Worm (Caenorhabditis elegans) whole organism, late embryonic: Measurements from ENCODE around the gene C27D9.1.
A peak's percentile ranks its signal among the peaks of the same experiment; 100 is the strongest.

Experiments used
- C08G9.2 ChIP-seq: sonication (generic microtip); optimal IDR thresholded peaks from 2 replicates; lab custom pipeline; 2016; ENCODE audit warnings: mild to moderate bottlenecking, missing genetic modification characterization, moderate library complexity, missing compliant biosample characterization
- F13H6.1 ChIP-seq: sonication (generic microtip); optimal IDR thresholded peaks from 2 replicates; lab custom pipeline; 2016; ENCODE audit warnings: missing genetic modification characterization, missing compliant biosample characterization
- K02D7.2 ChIP-seq: sonication (generic microtip); optimal IDR thresholded peaks from 2 replicates; lab custom pipeline; 2017; ENCODE audit warnings: mild to moderate bottlenecking, missing genetic modification characterization, missing compliant biosample characterization
- K09A11.1 ChIP-seq: sonication (generic microtip); optimal IDR thresholded peaks from 2 replicates; lab custom pipeline; 2017; ENCODE audit warnings: antibody characterized with exemption, mild to moderate bottlenecking, missing genetic modification characterization, missing compliant biosample characterization; ENCODE audit not compliant: insufficient read depth
- T23F11.4 ChIP-seq: fragments of 200-800 bp; sonication (Bioruptor generic); optimal IDR thresholded peaks from 2 replicates; lab custom pipeline; 2018; ENCODE audit warnings: mild to moderate bottlenecking, missing genetic modification characterization, missing compliant biosample characterization
- Y22D7AL.16 ChIP-seq: sonication (generic microtip); optimal IDR thresholded peaks from 2 replicates; lab custom pipeline; 2016; ENCODE audit warnings: missing genetic modification characterization, missing compliant biosample characterization
- ahr-1 ChIP-seq: sonication (generic microtip); optimal IDR thresholded peaks from 2 replicates; lab custom pipeline; 2016; ENCODE audit warnings: missing genetic modification characterization, missing compliant biosample characterization
- ama-1 ChIP-seq: fragments of 150-350 bp; optimal IDR thresholded peaks from 2 replicates; lab custom pipeline; 2014
- ceh-18 ChIP-seq: sonication (generic microtip); optimal IDR thresholded peaks from 2 replicates; lab custom pipeline; 2016; ENCODE audit warnings: missing genetic modification characterization, missing compliant biosample characterization
- ceh-19 ChIP-seq: fragments of 200-800 bp; sonication (Bioruptor generic); optimal IDR thresholded peaks from 2 replicates; lab custom pipeline; 2018; ENCODE audit warnings: mild to moderate bottlenecking, missing genetic modification characterization, missing compliant biosample characterization
- ceh-2 ChIP-seq: sonication (generic microtip); optimal IDR thresholded peaks from 2 replicates; lab custom pipeline; 2016; ENCODE audit warnings: missing genotype, missing genetic modification characterization, missing compliant biosample characterization
- ceh-22 ChIP-seq: sonication (generic microtip); optimal IDR thresholded peaks from 2 replicates; lab custom pipeline; 2017; ENCODE audit warnings: missing biosample characterization, missing genetic modification characterization
- ceh-30 ChIP-seq: fragments of 150-350 bp; optimal IDR thresholded peaks from 2 replicates; lab custom pipeline; 2014; ENCODE audit warnings: missing biosample characterization, missing genetic modification characterization
- ceh-31 ChIP-seq: sonication (generic microtip); optimal IDR thresholded peaks from 2 replicates; lab custom pipeline; 2016; ENCODE audit warnings: missing genetic modification characterization, missing compliant biosample characterization
- ceh-34 ChIP-seq: sonication (generic microtip); optimal IDR thresholded peaks from 2 replicates; lab custom pipeline; 2016; ENCODE audit warnings: mild to moderate bottlenecking, missing genetic modification characterization, missing compliant biosample characterization
- ceh-45 ChIP-seq: fragments of 200-800 bp; sonication (Bioruptor generic); IDR thresholded peaks from 2 replicates; pipeline ENCODE4 v1.3.6; 2022; ENCODE audit warnings: missing genetic modification reagents, missing genetic modification characterization, missing compliant biosample characterization
- ceh-48 ChIP-seq: sonication (generic microtip); optimal IDR thresholded peaks from 2 replicates; lab custom pipeline; 2016; ENCODE audit warnings: missing genetic modification characterization, inconsistent platforms, missing compliant biosample characterization
- ceh-6 ChIP-seq: fragments of 200-800 bp; sonication (Bioruptor generic); optimal IDR thresholded peaks from 2 replicates; lab custom pipeline; 2018; ENCODE audit warnings: mild to moderate bottlenecking, missing genetic modification characterization, missing compliant biosample characterization
- ceh-9 ChIP-seq: sonication (generic microtip); optimal IDR thresholded peaks from 2 replicates; lab custom pipeline; 2016; ENCODE audit warnings: mild to moderate bottlenecking, missing genetic modification characterization, inconsistent platforms, missing compliant biosample characterization
- dmd-4 ChIP-seq: sonication (generic microtip); optimal IDR thresholded peaks from 2 replicates; lab custom pipeline; 2016; ENCODE audit warnings: borderline replicate concordance, missing genetic modification characterization, missing compliant biosample characterization
- dve-1 ChIP-seq: sonication (generic microtip); optimal IDR thresholded peaks from 2 replicates; lab custom pipeline; 2017; ENCODE audit warnings: antibody characterized with exemption, mild to moderate bottlenecking, missing genetic modification characterization, missing compliant biosample characterization
- elt-2 ChIP-seq: sonication (generic microtip); optimal IDR thresholded peaks from 2 replicates; lab custom pipeline; 2016; ENCODE audit warnings: missing genetic modification reagents, missing genetic modification characterization, missing compliant biosample characterization
- elt-4 ChIP-seq: sonication (generic microtip); optimal IDR thresholded peaks from 2 replicates; lab custom pipeline; 2016; ENCODE audit warnings: missing genetic modification characterization, missing compliant biosample characterization
- eyg-1 ChIP-seq: sonication (generic microtip); optimal IDR thresholded peaks from 2 replicates; lab custom pipeline; 2016; ENCODE audit warnings: missing genotype, missing genetic modification characterization, missing compliant biosample characterization
- fax-1 ChIP-seq: sonication (generic microtip); optimal IDR thresholded peaks from 2 replicates; lab custom pipeline; 2016; ENCODE audit warnings: missing genotype, missing genetic modification characterization, missing compliant biosample characterization
- fkh-10 ChIP-seq: fragments of 150-350 bp; optimal IDR thresholded peaks from 2 replicates; lab custom pipeline; 2014; ENCODE audit warnings: missing biosample characterization, missing genetic modification reagents, missing genetic modification characterization
- hlh-13 ChIP-seq: fragments of 200-800 bp; sonication (Bioruptor generic); optimal IDR thresholded peaks from 2 replicates; lab custom pipeline; 2018; ENCODE audit warnings: mild to moderate bottlenecking, missing genetic modification characterization, missing compliant biosample characterization
- hlh-15 ChIP-seq: sonication (generic microtip); optimal IDR thresholded peaks from 2 replicates; lab custom pipeline; 2016; ENCODE audit warnings: missing genetic modification characterization, missing compliant biosample characterization
- hlh-30 ChIP-seq: sonication (generic microtip); optimal IDR thresholded peaks from 2 replicates; lab custom pipeline; 2017; ENCODE audit warnings: antibody characterized with exemption, missing genetic modification characterization, missing compliant biosample characterization; ENCODE audit not compliant: insufficient read depth
- hlh-6 ChIP-seq: sonication (generic microtip); optimal IDR thresholded peaks from 2 replicates; lab custom pipeline; 2016; ENCODE audit warnings: missing genotype, missing genetic modification characterization, missing compliant biosample characterization
- hlh-8 ChIP-seq: sonication (generic microtip); optimal IDR thresholded peaks from 2 replicates; lab custom pipeline; 2016; ENCODE audit warnings: missing genotype, missing genetic modification characterization, missing compliant biosample characterization
- lim-6 ChIP-seq: sonication (generic microtip); optimal IDR thresholded peaks from 2 replicates; lab custom pipeline; 2016; ENCODE audit warnings: missing genetic modification characterization, missing compliant biosample characterization
- mec-3 ChIP-seq: sonication (generic microtip); optimal IDR thresholded peaks from 2 replicates; lab custom pipeline; 2016; ENCODE audit warnings: borderline replicate concordance, missing genetic modification characterization, missing compliant biosample characterization
- nhr-232 ChIP-seq: sonication (generic microtip); optimal IDR thresholded peaks from 2 replicates; lab custom pipeline; 2016; ENCODE audit warnings: missing genetic modification characterization, missing compliant biosample characterization
- npax-4 ChIP-seq: sonication (generic microtip); optimal IDR thresholded peaks from 2 replicates; lab custom pipeline; 2016; ENCODE audit warnings: missing genetic modification characterization, missing compliant biosample characterization
- odd-2 ChIP-seq: sonication (generic microtip); optimal IDR thresholded peaks from 2 replicates; lab custom pipeline; 2017; ENCODE audit warnings: antibody characterized with exemption, mild to moderate bottlenecking, missing genetic modification characterization, missing compliant biosample characterization
- pat-9 ChIP-seq: fragments of 200-800 bp; sonication (Bioruptor generic); optimal IDR thresholded peaks from 2 replicates; lab custom pipeline; 2018; ENCODE audit warnings: mild to moderate bottlenecking, missing genetic modification characterization, moderate library complexity, missing compliant biosample characterization
- pax-1 ChIP-seq: fragments of 150-350 bp; optimal IDR thresholded peaks from 2 replicates; lab custom pipeline; 2014; ENCODE audit warnings: missing biosample characterization, missing genetic modification characterization
- pha-2 ChIP-seq: sonication (generic microtip); optimal IDR thresholded peaks from 2 replicates; lab custom pipeline; 2017; ENCODE audit warnings: mild to moderate bottlenecking, missing genetic modification characterization, missing compliant biosample characterization
- pha-4 ChIP-seq: fragments of 150-350 bp; optimal IDR thresholded peaks from 2 replicates; lab custom pipeline; 2018; ENCODE audit warnings: missing biosample characterization, missing genetic modification reagents, missing genetic modification characterization
- pqm-1 ChIP-seq: sonication (generic microtip); optimal IDR thresholded peaks from 2 replicates; lab custom pipeline; 2016; ENCODE audit warnings: missing genetic modification characterization, missing compliant biosample characterization
- pros-1 ChIP-seq: fragments of 150-350 bp; optimal IDR thresholded peaks from 2 replicates; lab custom pipeline; 2014; ENCODE audit warnings: missing biosample characterization, missing genetic modification reagents, missing genetic modification characterization
- ref-2 ChIP-seq: sonication (generic microtip); optimal IDR thresholded peaks from 2 replicates; lab custom pipeline; 2016; ENCODE audit warnings: missing genetic modification characterization, missing compliant biosample characterization
- rnt-1 ChIP-seq: sonication (generic microtip); optimal IDR thresholded peaks from 2 replicates; lab custom pipeline; 2016; ENCODE audit warnings: missing genetic modification characterization, missing compliant biosample characterization
- sox-4 ChIP-seq: sonication (generic microtip); optimal IDR thresholded peaks from 2 replicates; lab custom pipeline; 2017; ENCODE audit warnings: mild to moderate bottlenecking, missing genetic modification characterization, inconsistent platforms, missing compliant biosample characterization
- syd-9 ChIP-seq: sonication (generic microtip); optimal IDR thresholded peaks from 2 replicates; lab custom pipeline; 2016; ENCODE audit warnings: mild to moderate bottlenecking, missing genetic modification characterization, moderate library complexity, missing compliant biosample characterization
- tbx-2 ChIP-seq: sonication (generic microtip); optimal IDR thresholded peaks from 2 replicates; lab custom pipeline; 2016; ENCODE audit warnings: missing genetic modification characterization, missing compliant biosample characterization
- ttx-3 ChIP-seq: sonication (generic microtip); optimal IDR thresholded peaks from 2 replicates; lab custom pipeline; 2016; ENCODE audit warnings: missing genetic modification reagents, missing genetic modification characterization, missing compliant biosample characterization
- unc-3 ChIP-seq, 2 experiments: fragments of 200-800 bp in 1 of 2; sonication (Bioruptor generic) in 1 of 2; sonication (generic microtip) in 1 of 2; conservative IDR thresholded peaks in 1 of 2; optimal IDR thresholded peaks in 1 of 2; 2 replicates each; pipeline versions ENCODE4 v1.3.6 to Lab custom; 2016 to 2022; ENCODE audit warnings: missing compliant biosample characterization in 2 of 2, missing genetic modification characterization in 2 of 2, missing genetic modification reagents in 1 of 2
- unc-55 ChIP-seq: sonication (generic microtip); optimal IDR thresholded peaks from 2 replicates; lab custom pipeline; 2017; ENCODE audit warnings: missing biosample characterization, missing genetic modification reagents, missing genetic modification characterization
- unc-86 ChIP-seq: sonication (generic microtip); optimal IDR thresholded peaks from 2 replicates; lab custom pipeline; 2016; ENCODE audit warnings: missing genetic modification characterization, missing compliant biosample characterization
- zip-5 ChIP-seq: sonication (generic microtip); optimal IDR thresholded peaks from 2 replicates; lab custom pipeline; 2016; ENCODE audit warnings: missing genetic modification characterization, missing compliant biosample characterization
- ztf-16 ChIP-seq: sonication (generic microtip); optimal IDR thresholded peaks from 2 replicates; lab custom pipeline; 2017; ENCODE audit warnings: missing genetic modification characterization, missing compliant biosample characterization

The C27D9.1 gene

ce11 chrII:4739984-4740462 lies 13.2 kb upstream of the C27D9.1 start, which contains the start of gene eas-1:
Gene eas-1, plus strand, starts transcription at chrII:4740412.
- TF ChIP-seq zip-5 (tag; lab: Kevin White, UChicago) (peak; percentile 74), ceh-9 (tag; lab: Kevin White, UChicago) (no peak), ahr-1 (tag; lab: Kevin White, UChicago) (no peak), mec-3 (tag; lab: Kevin White, UChicago) (peak; percentile 77), ceh-45 (GFP tag; lab: Robert Waterston, UW) (no peak), ref-2 (tag; lab: Kevin White, UChicago) (peak; percentile 86), ceh-19 (GFP tag; lab: Kevin White, UChicago) (no peak), K02D7.2 (tag; lab: Kevin White, UChicago) (no peak), ceh-48 (tag; lab: Kevin White, UChicago) (no peak), fax-1 (tag; lab: Kevin White, UChicago) (no peak), hlh-15 (tag; lab: Kevin White, UChicago) (peak; percentile 13), ztf-16 (tag; lab: Kevin White, UChicago) (no peak), ceh-6 (GFP tag; lab: Kevin White, UChicago) (peak; percentile 34), hlh-6 (no peak), T23F11.4 (no peak), K09A11.1 (no peak), unc-86 (tag; lab: Kevin White, UChicago) (peak; percentile 5), pax-1 (tag; lab: Kevin White, UChicago) (peak; percentile 8), hlh-13 (no peak), ceh-31 (tag; lab: Kevin White, UChicago) (peak; percentile 96), syd-9 (tag; lab: Kevin White, UChicago) (no peak), ceh-34 (tag; lab: Kevin White, UChicago) (peak; percentile 24), hlh-8 (peak; percentile 88), elt-2 (tag; lab: Kevin White, UChicago) (peak; percentile 92), nhr-232 (tag; lab: Kevin White, UChicago) (no peak), pat-9 (tag; lab: Kevin White, UChicago) (no peak), npax-4 (tag; lab: Kevin White, UChicago) (no peak), unc-3 (GFP tag; conservative IDR thresholded peaks at IDR 0.05; lab: Robert Waterston, UW) (no peak), unc-3 (tag; optimal IDR thresholded peaks at IDR 0.05; lab: Kevin White, UChicago) (peak; percentile 21), sox-4 (tag; lab: Kevin White, UChicago) (no peak), Y22D7AL.16 (tag; lab: Kevin White, UChicago) (no peak), unc-55 (GFP tag; lab: Kevin White, UChicago) (peak; percentile 30), pros-1 (tag; lab: Kevin White, UChicago) (no peak), pha-4 (tag; lab: Kevin White, UChicago) (no peak), eyg-1 (tag; lab: Kevin White, UChicago) (peak; percentile 64), C08G9.2 (tag; lab: Kevin White, UChicago) (peak; percentile 98), dmd-4 (tag; lab: Kevin White, UChicago) (no peak), ceh-22 (tag; lab: Kevin White, UChicago) (no peak), dve-1 (tag; lab: Kevin White, UChicago) (no peak), pqm-1 (tag; lab: Kevin White, UChicago) (peak; percentile 46), ttx-3 (tag; lab: Kevin White, UChicago) (peak; percentile 9), pha-2 (tag; lab: Kevin White, UChicago) (no peak), lim-6 (tag; lab: Kevin White, UChicago) (peak; percentile 59), rnt-1 (tag; lab: Kevin White, UChicago) (peak; percentile 91), odd-2 (tag; lab: Kevin White, UChicago) (no peak), F13H6.1 (tag; lab: Kevin White, UChicago) (peak; percentile 54), hlh-30 (tag; lab: Kevin White, UChicago) (peak; percentile 83), tbx-2 (tag; lab: Kevin White, UChicago) (peak; percentile 89), ama-1 (lab: Kevin White, UChicago) (no peak), ceh-30 (tag; lab: Kevin White, UChicago) (no peak), fkh-10 (GFP tag; lab: Kevin White, UChicago) (no peak), elt-4 (no peak), ceh-18 (tag; lab: Kevin White, UChicago) (peak; percentile 17), ceh-2 (tag; lab: Kevin White, UChicago) (peak; percentile 89)
